Worm (Caenorhabditis elegans) whole organism, early embryonic: ENCODE results near the gene sri-71.
"Not testable (repeated sequence)": the region's sequence is repeated elsewhere in the genome, so short reads cannot be mapped to it uniquely, and the experiment has no call there.

Experiments
- B0310.2 ChIP-seq: sonication (generic microtip); optimal IDR thresholded peaks from 2 replicates; lab custom pipeline; 2016; ENCODE audit warnings: mild to moderate bottlenecking, missing genetic modification characterization, missing compliant biosample characterization
- F13C5.2 ChIP-seq: sonication (generic microtip); optimal IDR thresholded peaks from 2 replicates; lab custom pipeline; 2017; ENCODE audit warnings: mild to moderate bottlenecking, missing genetic modification characterization, inconsistent platforms, missing compliant biosample characterization
- aly-1 ChIP-seq: sonication (generic microtip); optimal IDR thresholded peaks from 2 replicates; lab custom pipeline; 2016; ENCODE audit warnings: missing genetic modification characterization, missing compliant biosample characterization
- ama-1 ChIP-seq: fragments of 150-350 bp; optimal IDR thresholded peaks from 2 replicates; lab custom pipeline; 2014
- ceh-13 ChIP-seq: fragments of 200-800 bp; sonication (Bioruptor generic); optimal IDR thresholded peaks from 2 replicates; lab custom pipeline; 2018; ENCODE audit warnings: mild to moderate bottlenecking, missing genetic modification characterization, missing compliant biosample characterization
- ceh-36 ChIP-seq: sonication (generic microtip); optimal IDR thresholded peaks from 2 replicates; lab custom pipeline; 2016; ENCODE audit warnings: missing genetic modification characterization, inconsistent platforms, missing compliant biosample characterization
- ets-7 ChIP-seq: sonication (generic microtip); optimal IDR thresholded peaks from 2 replicates; lab custom pipeline; 2016; ENCODE audit warnings: missing genotype, missing genetic modification characterization, missing compliant biosample characterization
- flt-1 ChIP-seq: fragments of 200-800 bp; sonication (Bioruptor generic); IDR thresholded peaks from 2 replicates; pipeline ENCODE4 v1.3.6; 2022; ENCODE audit warnings: missing genetic modification characterization, missing compliant biosample characterization
- hmbx-1 ChIP-seq: sonication (generic microtip); optimal IDR thresholded peaks from 2 replicates; lab custom pipeline; 2016; ENCODE audit warnings: mild to moderate bottlenecking, missing genetic modification characterization, missing compliant biosample characterization
- hmg-4 ChIP-seq: fragments of 200-800 bp; sonication (Bioruptor generic); optimal IDR thresholded peaks from 2 replicates; lab custom pipeline; 2018; ENCODE audit warnings: mild to moderate bottlenecking, missing genetic modification characterization, missing compliant biosample characterization
- hnd-1 ChIP-seq: sonication (generic microtip); optimal IDR thresholded peaks from 2 replicates; lab custom pipeline; 2016; ENCODE audit warnings: missing genetic modification characterization, missing compliant biosample characterization
- pes-1 ChIP-seq: fragments of 200-800 bp; sonication (Bioruptor generic); IDR thresholded peaks from 2 replicates; pipeline ENCODE4 v1.3.6; 2022; ENCODE audit warnings: missing genetic modification reagents, missing genetic modification characterization, missing compliant biosample characterization
- scrt-1 ChIP-seq: fragments of 200-800 bp; sonication (Bioruptor generic); IDR thresholded peaks from 2 replicates; pipeline ENCODE4 v1.3.6; 2022; ENCODE audit warnings: missing genetic modification characterization, missing compliant biosample characterization
- sea-1 ChIP-seq: fragments of 200-800 bp; sonication (Bioruptor generic); conservative IDR thresholded peaks from 2 replicates; pipeline ENCODE4 v1.3.6; 2022; ENCODE audit warnings: missing genetic modification characterization, missing compliant biosample characterization
- tbx-11 ChIP-seq: fragments of 200-800 bp; sonication (Bioruptor generic); IDR thresholded peaks from 2 replicates; pipeline ENCODE4 v1.3.6; 2022; ENCODE audit warnings: missing genetic modification characterization, missing compliant biosample characterization
- tbx-37 ChIP-seq: fragments of 200-800 bp; sonication (Bioruptor generic); conservative IDR thresholded peaks from 2 replicates; pipeline ENCODE4 v1.3.6; 2022; ENCODE audit warnings: missing genetic modification reagents, missing genetic modification characterization, missing compliant biosample characterization
- tra-4 ChIP-seq: sonication (generic microtip); optimal IDR thresholded peaks from 2 replicates; lab custom pipeline; 2017; ENCODE audit warnings: missing genetic modification characterization, missing compliant biosample characterization

Gene sri-71

ce11 chrII:2605319-2605718 is 22.2 kb upstream of the sri-71 start, which contains the start of gene sri-77:
TSS of gene sri-77 (minus strand) at chrII:2605419.
- no peak for TF ChIP-seq flt-1 (GFP tag; lab: Robert Waterston, UW)
- no peak for TF ChIP-seq ama-1 (lab: Kevin White, UChicago)
- TF ChIP-seq ets-7 (tag; lab: Kevin White, UChicago), result no peak
- no peak for TF ChIP-seq ceh-13 (GFP tag; lab: Kevin White, UChicago)
- no peak for TF ChIP-seq hmbx-1 (tag; lab: Kevin White, UChicago)
- TF ChIP-seq pes-1 (GFP tag; lab: Robert Waterston, UW), result no peak
- TF ChIP-seq sea-1 (GFP tag; lab: Robert Waterston, UW), result no peak
- no peak for TF ChIP-seq scrt-1
- TF ChIP-seq hnd-1 (tag; lab: Kevin White, UChicago), result no peak
- no peak for TF ChIP-seq tra-4 (tag; lab: Kevin White, UChicago)
- no peak for TF ChIP-seq aly-1 (tag; lab: Kevin White, UChicago)
- no peak for TF ChIP-seq tbx-37 (GFP tag; lab: Robert Waterston, UW)

- TF ChIP-seq tra-4 (tag; lab: Kevin White, UChicago) (no peak), pes-1 (GFP tag; lab: Robert Waterston, UW) (no peak), scrt-1 (no peak), B0310.2 (tag; lab: Kevin White, UChicago) (no peak), ceh-13 (GFP tag; lab: Kevin White, UChicago) (no peak), ceh-36 (tag; lab: Kevin White, UChicago) (no peak), hmg-4 (GFP tag; lab: Kevin White, UChicago) (no peak), F13C5.2 (tag; lab: Kevin White, UChicago) (no peak), ets-7 (tag; lab: Kevin White, UChicago) (no peak), aly-1 (tag; lab: Kevin White, UChicago) (no peak), tbx-11 (GFP tag; lab: Robert Waterston, UW) (no peak), ama-1 (lab: Kevin White, UChicago) (no peak)
These were observed 17.2 kb upstream of the sri-71 start, which contains the start of gene sri-38 for ce11 chrII:2610202-2610912. TSS of gene sri-38 (plus strand) at chrII:2610862.

- TF ChIP-seq ceh-36 (tag; lab: Kevin White, UChicago) (peak; percentile 52), ets-7 (tag; lab: Kevin White, UChicago) (no peak), tbx-37 (GFP tag; lab: Robert Waterston, UW) (no peak), ceh-13 (GFP tag; lab: Kevin White, UChicago) (no peak), aly-1 (tag; lab: Kevin White, UChicago) (no peak), F13C5.2 (tag; lab: Kevin White, UChicago) (no peak), hmg-4 (GFP tag; lab: Kevin White, UChicago) (no peak), sea-1 (GFP tag; lab: Robert Waterston, UW) (no peak)
These were observed 16.5 kb upstream of the sri-71 start for ce11 chrII:2611009-2611408.

- not testable (repeated sequence) for TF ChIP-seq tbx-11 (GFP tag; lab: Robert Waterston, UW); ceh-13 (GFP tag; lab: Kevin White, UChicago); tbx-37 (GFP tag; lab: Robert Waterston, UW)
These were observed 15.3 kb upstream of the sri-71 start, which contains the start of gene D2062.13 for ce11 chrII:2612278-2612677. TSS of gene D2062.13 (plus strand) at chrII:2612578.

- not testable (repeated sequence) for TF ChIP-seq sea-1 (GFP tag; lab: Robert Waterston, UW); aly-1 (tag; lab: Kevin White, UChicago); ceh-13 (GFP tag; lab: Kevin White, UChicago)
These were observed 10.9 kb upstream of the sri-71 start, which contains the start of gene msrp-5 for ce11 chrII:2616634-2617033. TSS of gene msrp-5 (plus strand) at chrII:2616934.

- TF ChIP-seq flt-1 (GFP tag; lab: Robert Waterston, UW); ceh-13 (GFP tag; lab: Kevin White, UChicago); tra-4 (tag; lab: Kevin White, UChicago): not testable (repeated sequence)
These were observed 8.4 kb upstream of the sri-71 start, which contains the start of gene msrp-6 for ce11 chrII:2619148-2619547. TSS of gene msrp-6 (plus strand) at chrII:2619448.

- TF ChIP-seq hmbx-1 (tag; lab: Kevin White, UChicago) (no peak), ceh-36 (tag; lab: Kevin White, UChicago) (no peak), F13C5.2 (tag; lab: Kevin White, UChicago) (no peak), scrt-1 (no peak), tbx-37 (GFP tag; lab: Robert Waterston, UW) (no peak), tbx-11 (GFP tag; lab: Robert Waterston, UW) (no peak), hnd-1 (tag; lab: Kevin White, UChicago) (no peak), B0310.2 (tag; lab: Kevin White, UChicago) (no peak), tra-4 (tag; lab: Kevin White, UChicago) (no peak), ets-7 (tag; lab: Kevin White, UChicago) (no peak), sea-1 (GFP tag; lab: Robert Waterston, UW) (no peak), hmg-4 (GFP tag; lab: Kevin White, UChicago) (no peak)
These were observed 5.1 kb upstream of the sri-71 start, which contains the start of gene D2062.5 for ce11 chrII:2622480-2622879. TSS of gene D2062.5 (plus strand) at chrII:2622780.
